Fruit fly (Drosophila melanogaster) whole organism, embryonic: ENCODE data around the gene CG31855.
A peak's percentile ranks its signal among the peaks of the same experiment; 100 is the strongest.

Source experiments
- Bgb ChIP-seq: fragments of 200-800 bp; sonication (Bioruptor generic); IDR thresholded peaks from 2 replicates; pipeline ENCODE4 v1.3.6; 2022; ENCODE audit warnings: missing biosample characterization, missing genetic modification characterization; ENCODE audit not compliant: partially characterized antibody
- CG12155 ChIP-seq: fragments of 200-800 bp; sonication (Bioruptor generic); optimal IDR thresholded peaks from 3 replicates; lab custom pipeline; 2016; ENCODE audit warnings: missing biosample characterization, missing genetic modification characterization
- CG13287 ChIP-seq: fragments of 200-800 bp; sonication (Bioruptor generic); IDR thresholded peaks from 2 replicates; pipeline ENCODE4 v1.3.6; 2022; ENCODE audit warnings: missing biosample characterization, missing genetic modification characterization; ENCODE audit not compliant: partially characterized antibody
- CG13296 ChIP-seq: fragments of 200-800 bp; sonication (Bioruptor generic); optimal IDR thresholded peaks from 3 replicates; lab custom pipeline; 2018; ENCODE audit warnings: missing biosample characterization, mild to moderate bottlenecking, missing genetic modification characterization
- CG14441 ChIP-seq: fragments of 200-800 bp; sonication (Bioruptor generic); IDR thresholded peaks from 2 replicates; pipeline ENCODE4 v1.3.6; 2022; ENCODE audit warnings: missing biosample characterization, missing genetic modification characterization
- CG16813 ChIP-seq: fragments of 200-800 bp; sonication (Bioruptor generic); IDR thresholded peaks from 3 replicates; pipeline ENCODE4 v1.3.6; 2022; ENCODE audit warnings: missing biosample characterization, missing genetic modification characterization; ENCODE audit not compliant: partially characterized antibody
- CG17359 ChIP-seq: fragments of 200-800 bp; sonication (Bioruptor generic); optimal IDR thresholded peaks from 3 replicates; lab custom pipeline; 2018; ENCODE audit warnings: missing biosample characterization, mild to moderate bottlenecking, missing genetic modification characterization, moderate library complexity
- CG17802 ChIP-seq: fragments of 200-800 bp; sonication (Bioruptor generic); optimal IDR thresholded peaks from 2 replicates; lab custom pipeline; 2018; ENCODE audit warnings: missing biosample characterization, mild to moderate bottlenecking, missing genetic modification characterization, moderate library complexity
- CG2202 ChIP-seq: fragments of 200-800 bp; sonication (Bioruptor generic); optimal IDR thresholded peaks from 2 replicates; lab custom pipeline; 2018; ENCODE audit warnings: missing biosample characterization, mild to moderate bottlenecking, missing genetic modification characterization
- CG4328 ChIP-seq: fragments of 200-800 bp; sonication (Bioruptor generic); optimal IDR thresholded peaks from 3 replicates; lab custom pipeline; 2017; ENCODE audit warnings: missing biosample characterization, missing genetic modification reagents, missing genetic modification characterization
- CG7271 ChIP-seq: fragments of 200-800 bp; sonication (Bioruptor generic); optimal IDR thresholded peaks from 2 replicates; lab custom pipeline; 2018; ENCODE audit warnings: missing biosample characterization, mild to moderate bottlenecking, missing genetic modification characterization, moderate library complexity
- CG7372 ChIP-seq: fragments of 200-800 bp; sonication (Bioruptor generic); IDR thresholded peaks from 2 replicates; pipeline ENCODE4 v1.3.6; 2022; ENCODE audit warnings: missing biosample characterization, missing genetic modification characterization
- CG8281 ChIP-seq: fragments of 200-800 bp; sonication (Bioruptor generic); optimal IDR thresholded peaks from 2 replicates; lab custom pipeline; 2018; ENCODE audit warnings: missing biosample characterization, mild to moderate bottlenecking, missing genetic modification characterization, moderate library complexity
- CG9727 ChIP-seq: fragments of 200-800 bp; sonication (Bioruptor generic); optimal IDR thresholded peaks from 3 replicates; lab custom pipeline; 2017; ENCODE audit warnings: missing biosample characterization, mild to moderate bottlenecking, missing genetic modification characterization
- CTCF ChIP-seq: fragments of 200-800 bp; sonication (Bioruptor generic); optimal IDR thresholded peaks from 2 replicates; lab custom pipeline; 2017; ENCODE audit warnings: missing biosample characterization, mild to moderate bottlenecking, missing genetic modification characterization, moderate library complexity
- CoRest ChIP-seq: fragments of 200-800 bp; sonication (Bioruptor generic); optimal IDR thresholded peaks from 3 replicates; lab custom pipeline; 2018; ENCODE audit warnings: missing biosample characterization, mild to moderate bottlenecking, missing genetic modification characterization, moderate library complexity
- Doc3 ChIP-seq: fragments of 200-800 bp; sonication (Bioruptor generic); IDR thresholded peaks from 3 replicates; pipeline ENCODE4 v1.3.6; 2022; ENCODE audit warnings: missing biosample characterization, missing genetic modification characterization; ENCODE audit not compliant: partially characterized antibody
- Hr3 ChIP-seq: fragments of 200-800 bp; sonication (Bioruptor generic); optimal IDR thresholded peaks from 3 replicates; lab custom pipeline; 2016; ENCODE audit warnings: missing biosample characterization, missing genetic modification characterization
- Mes4 ChIP-seq: fragments of 200-800 bp; sonication (Bioruptor generic); optimal IDR thresholded peaks from 2 replicates; lab custom pipeline; 2016; ENCODE audit warnings: missing biosample characterization, missing genetic modification characterization
- Myb ChIP-seq: fragments of 200-800 bp; sonication (Bioruptor generic); optimal IDR thresholded peaks from 2 replicates; lab custom pipeline; 2016; ENCODE audit warnings: missing biosample characterization, missing genetic modification characterization
- Oaz ChIP-seq: fragments of 200-800 bp; sonication (Bioruptor generic); IDR thresholded peaks from 2 replicates; pipeline ENCODE4 v1.3.6; 2022; ENCODE audit warnings: missing biosample characterization, missing genetic modification characterization
- Side ChIP-seq: fragments of 200-800 bp; sonication (Bioruptor generic); optimal IDR thresholded peaks from 2 replicates; lab custom pipeline; 2016; ENCODE audit warnings: missing biosample characterization, missing genetic modification characterization
- Sry-δ ChIP-seq: fragments of 200-800 bp; sonication (Bioruptor generic); optimal IDR thresholded peaks from 2 replicates; lab custom pipeline; 2016; ENCODE audit warnings: missing biosample characterization, missing genetic modification characterization
- Ssrp ChIP-seq: fragments of 200-800 bp; sonication (Bioruptor generic); optimal IDR thresholded peaks from 2 replicates; lab custom pipeline; 2018; ENCODE audit warnings: missing biosample characterization, mild to moderate bottlenecking, missing genetic modification characterization, moderate library complexity
- amos ChIP-seq: fragments of 200-800 bp; sonication (Bioruptor generic); IDR thresholded peaks from 2 replicates; pipeline ENCODE4 v1.3.6; 2022; ENCODE audit warnings: missing biosample characterization, missing genetic modification characterization; ENCODE audit not compliant: partially characterized antibody
- ap ChIP-seq: fragments of 200-800 bp; sonication (Bioruptor generic); IDR thresholded peaks from 2 replicates; pipeline ENCODE4 v1.3.6; 2022; ENCODE audit warnings: missing biosample characterization, missing genetic modification characterization
- ara ChIP-seq: fragments of 200-800 bp; sonication (Bioruptor generic); IDR thresholded peaks from 2 replicates; pipeline ENCODE4 v1.3.6; 2022; ENCODE audit warnings: missing biosample characterization, missing genetic modification characterization
- chif ChIP-seq, 2 experiments: fragments of 200-800 bp; sonication (Bioruptor generic); optimal IDR thresholded peaks; 3 replicates each; lab custom pipeline; 2016; ENCODE audit warnings: missing biosample characterization in 2 of 2, missing genetic modification characterization in 2 of 2
- chn ChIP-seq: fragments of 200-800 bp; sonication (Bioruptor generic); optimal IDR thresholded peaks from 2 replicates; lab custom pipeline; 2016; ENCODE audit warnings: missing biosample characterization, missing genetic modification characterization
- croc ChIP-seq: fragments of 200-800 bp; sonication (Bioruptor generic); conservative IDR thresholded peaks from 3 replicates; pipeline ENCODE4 v1.3.6; 2022; ENCODE audit warnings: missing biosample characterization, missing genetic modification characterization
- eyg ChIP-seq: fragments of 200-800 bp; sonication (Bioruptor generic); optimal IDR thresholded peaks from 3 replicates; lab custom pipeline; 2016; ENCODE audit warnings: missing biosample characterization, missing genetic modification characterization
- ftz-f1 ChIP-seq: fragments of 200-800 bp; sonication (Bioruptor generic); optimal IDR thresholded peaks from 2 replicates; lab custom pipeline; 2016; ENCODE audit warnings: missing biosample characterization, missing genetic modification characterization
- gcm ChIP-seq: fragments of 200-800 bp; sonication (Bioruptor generic); optimal IDR thresholded peaks from 2 replicates; lab custom pipeline; 2019; ENCODE audit warnings: missing biosample characterization, mild to moderate bottlenecking, missing genetic modification characterization, moderate library complexity
- hb ChIP-seq: fragments of 200-800 bp; sonication (Bioruptor generic); IDR thresholded peaks from 3 replicates; pipeline ENCODE4 v1.3.6; 2022; ENCODE audit warnings: missing biosample characterization, missing genetic modification characterization; ENCODE audit not compliant: partially characterized antibody
- inv ChIP-seq: fragments of 200-800 bp; sonication (Bioruptor generic); IDR thresholded peaks from 2 replicates; pipeline ENCODE4 v1.3.6; 2022; ENCODE audit warnings: missing biosample characterization, missing genetic modification characterization; ENCODE audit not compliant: partially characterized antibody
- kah ChIP-seq: fragments of 200-800 bp; sonication (Bioruptor generic); optimal IDR thresholded peaks from 2 replicates; lab custom pipeline; 2018; ENCODE audit warnings: missing biosample characterization, mild to moderate bottlenecking, missing genetic modification characterization
- pho ChIP-seq: fragments of 200-800 bp; sonication (Bioruptor generic); optimal IDR thresholded peaks from 2 replicates; lab custom pipeline; 2016; ENCODE audit warnings: missing biosample characterization, missing genetic modification characterization
- pnt ChIP-seq: fragments of 200-800 bp; sonication (Bioruptor generic); optimal IDR thresholded peaks from 3 replicates; lab custom pipeline; 2016; ENCODE audit warnings: missing biosample characterization, missing genetic modification characterization
- salm ChIP-seq: fragments of 200-800 bp; sonication (Bioruptor generic); optimal IDR thresholded peaks from 2 replicates; lab custom pipeline; 2018; ENCODE audit warnings: missing biosample characterization, mild to moderate bottlenecking, missing genetic modification characterization
- sd ChIP-seq: fragments of 200-800 bp; sonication (Bioruptor generic); optimal IDR thresholded peaks from 3 replicates; lab custom pipeline; 2018; ENCODE audit warnings: missing biosample characterization, mild to moderate bottlenecking, missing genetic modification characterization, moderate library complexity
- sens ChIP-seq: fragments of 200-800 bp; sonication (Bioruptor generic); peaks from one replicate; lab custom pipeline; 2016; ENCODE audit warnings: missing biosample characterization, missing genetic modification characterization
- sim ChIP-seq: fragments of 200-800 bp; sonication (Bioruptor generic); IDR thresholded peaks from 2 replicates; pipeline ENCODE4 v1.3.6; 2022; ENCODE audit warnings: missing biosample characterization, missing genetic modification characterization
- tio ChIP-seq: fragments of 200-800 bp; sonication (Bioruptor generic); optimal IDR thresholded peaks from 2 replicates; lab custom pipeline; 2017; ENCODE audit warnings: missing biosample characterization, missing genetic modification characterization, inconsistent platforms
- toy ChIP-seq: fragments of 200-800 bp; sonication (Bioruptor generic); IDR thresholded peaks from 2 replicates; pipeline ENCODE4 v1.3.6; 2022; ENCODE audit warnings: missing biosample characterization, missing genetic modification characterization
- ttk ChIP-seq: fragments of 200-800 bp; sonication (Bioruptor generic); IDR thresholded peaks from 2 replicates; pipeline ENCODE4 v2.1.2; 2022; ENCODE audit warnings: missing biosample characterization, missing genetic modification characterization
- vnd ChIP-seq: fragments of 200-800 bp; sonication (Bioruptor generic); IDR thresholded peaks from 3 replicates; pipeline ENCODE4 v1.3.6; 2022; ENCODE audit warnings: missing biosample characterization, missing genetic modification characterization; ENCODE audit not compliant: partially characterized antibody

CG31855 gene

DNA sequence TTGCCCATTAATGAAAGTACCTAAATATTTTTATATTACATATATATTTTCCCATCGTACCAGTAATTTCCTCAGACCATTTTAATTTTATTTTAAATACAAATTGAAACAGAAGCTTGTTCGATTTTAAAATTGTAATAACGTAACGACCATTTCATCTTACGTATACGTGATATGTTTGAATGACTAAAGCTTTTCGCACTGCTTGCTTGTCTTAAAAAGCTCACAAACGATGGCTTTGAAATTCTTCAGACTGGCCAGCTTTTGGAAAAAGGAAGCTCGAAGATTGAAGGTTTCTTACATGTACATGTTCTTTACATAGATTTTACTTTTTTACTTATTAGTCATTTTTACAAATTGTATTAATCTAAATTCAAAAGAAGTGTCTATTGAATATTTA lies 36.3 kb upstream of the CG31855 start (continued):
- TF ChIP-seq Side (GFP tag; lab: Kevin White, UChicago) (no peak), croc (GFP tag; lab: Robert Waterston, UW) (no peak), chif (GFP tag; optimal IDR thresholded peaks at IDR 0.05; lab: Kevin White, UChicago) (no peak), amos (GFP tag; lab: Robert Waterston, UW) (peak; percentile 28; the same call in 1 of the 2 replicates), tio (GFP tag; lab: Kevin White, UChicago) (no peak), CG7372 (GFP tag; lab: Robert Waterston, UW) (no peak), CG13296 (GFP tag; lab: Kevin White, UChicago) (no peak), chn (no peak), Oaz (GFP tag; lab: Robert Waterston, UW) (no peak), CG2202 (tag; lab: Kevin White, UChicago) (no peak), CG13287 (GFP tag; lab: Robert Waterston, UW) (peak; percentile 33; the same call in 1 of the 2 replicates), inv (GFP tag; lab: Robert Waterston, UW) (no peak), CoRest (tag; lab: Kevin White, UChicago) (no peak), salm (no peak), vnd (no peak), CG17359 (no peak), sd (tag; lab: Kevin White, UChicago) (no peak), sim (no peak), CG4328 (GFP tag; lab: Kevin White, UChicago) (no peak), ap (GFP tag; lab: Robert Waterston, UW) (no peak), CG17802 (no peak), CG8281 (tag; lab: Kevin White, UChicago) (no peak), toy (GFP tag; lab: Robert Waterston, UW) (no peak), pho (GFP tag; lab: Kevin White, UChicago) (no peak), Bgb (GFP tag; lab: Robert Waterston, UW) (no peak), ara (GFP tag; lab: Robert Waterston, UW) (no peak), ttk (GFP tag; lab: Robert Waterston, UW) (no peak), CG7271 (tag; lab: Kevin White, UChicago) (no peak), Hr3 (GFP tag; lab: Kevin White, UChicago) (no peak), hb (no peak), gcm (GFP tag; lab: Kevin White, UChicago) (no peak), CG12155 (no peak), Myb (GFP tag; lab: Kevin White, UChicago) (peak; percentile 80), CTCF (peak; percentile 57), eyg (GFP tag; lab: Kevin White, UChicago) (no peak), ftz-f1 (peak; percentile 13), kah (GFP tag; lab: Kevin White, UChicago) (no peak), Sry-δ (no peak), pnt (GFP tag; lab: Kevin White, UChicago) (no peak), Mes4 (GFP tag; lab: Kevin White, UChicago) (no peak), sens (no peak), CG16813 (no peak), CG14441 (GFP tag; lab: Robert Waterston, UW) (no peak), Doc3 (GFP tag; lab: Robert Waterston, UW) (no peak), Ssrp (tag; lab: Kevin White, UChicago) (no peak), CG9727 (GFP tag; lab: Kevin White, UChicago) (no peak)
